Fruit fly (Drosophila melanogaster) Kc167 (cell line): ENCODE measurements around the gene CG13060.

Source experiments
- Myc ChIP-seq: fragments of >200 bp; optimal IDR thresholded peaks from 2 replicates; lab custom pipeline; 2017; ENCODE audit warnings: missing external identifiers
- Sin3A ChIP-seq: fragments of >200 bp; optimal IDR thresholded peaks from 2 replicates; lab custom pipeline; 2018; ENCODE audit warnings: missing external identifiers
- h ChIP-seq: fragments of >200 bp; optimal IDR thresholded peaks from 3 replicates; lab custom pipeline; 2018; ENCODE audit warnings: missing external identifiers
- insv ChIP-seq: fragments of >200 bp; optimal IDR thresholded peaks from 3 replicates; lab custom pipeline; 2018; ENCODE audit warnings: missing external identifiers
- psq ChIP-seq: fragments of >200 bp; optimal IDR thresholded peaks from 2 replicates; lab custom pipeline; 2017; ENCODE audit warnings: missing external identifiers
- ttk ChIP-seq: sonication (Bioruptor generic); optimal IDR thresholded peaks from 2 replicates; lab custom pipeline; 2017; ENCODE audit warnings: missing external identifiers

dm6 chr3L:16291678-16292077 is 28.0 kb upstream of the CG13060 start:
- TF ChIP-seq h (lab: Kevin White, UChicago) (no peak), insv (lab: Kevin White, UChicago) (no peak), Myc (no peak), Sin3A (lab: Kevin White, UChicago) (no peak), psq (lab: Kevin White, UChicago) (no peak), ttk (lab: Kevin White, UChicago) (no peak)
